1 worm cellular context compared by ENCODE assay signal in the genomic region with DNA sequence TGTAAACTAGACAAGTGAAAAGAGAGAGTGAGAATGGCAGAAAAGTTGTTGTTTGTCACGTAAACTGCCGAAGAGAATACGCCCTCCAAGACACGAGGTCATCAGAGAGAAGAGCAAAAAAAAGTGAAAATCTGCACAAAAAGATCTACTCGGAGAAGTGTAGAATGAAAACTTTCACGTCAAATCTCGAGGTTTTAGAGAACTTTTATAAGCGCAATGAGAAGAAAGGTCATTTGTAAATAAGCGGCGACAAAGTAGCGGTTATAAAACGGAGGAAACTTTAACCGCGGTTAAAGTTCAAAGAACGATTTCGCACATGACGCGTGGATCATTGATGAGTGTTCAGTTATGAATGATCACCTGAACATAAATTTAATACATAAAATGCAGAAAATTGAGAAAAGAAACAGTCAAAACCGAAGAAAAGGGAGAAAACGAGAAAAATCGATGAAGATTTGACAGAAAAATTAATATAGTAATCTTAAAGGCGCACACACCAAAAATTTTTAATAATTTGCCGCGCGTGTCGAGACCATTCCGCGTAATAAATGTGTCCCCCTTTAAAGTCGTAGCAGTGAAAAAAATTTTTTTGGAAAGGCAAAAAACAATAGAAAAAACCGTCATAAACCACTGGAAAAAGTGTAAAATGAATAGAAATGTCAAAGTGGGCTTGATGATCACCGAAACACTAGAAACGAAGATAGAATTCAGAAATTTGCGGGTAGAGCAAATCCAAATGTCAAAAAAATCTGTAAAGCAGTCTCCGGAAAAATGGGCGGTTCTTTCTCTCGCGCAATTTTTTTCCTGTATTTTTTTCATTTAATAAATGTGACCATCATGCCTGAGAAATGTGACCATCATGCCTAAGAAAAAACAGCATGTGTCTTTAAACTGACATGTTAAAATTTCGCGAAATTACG.
A peak's percentile ranks its signal among the peaks of the same experiment; 100 is the strongest.
TF ChIP-seq lines count a peak whose summit lies in the region.

No protein-coding gene starts in this region.

TF ChIP-seq in whole organism, L1 larva, 84 proteins besides CTCF, POLR2A, EP300 and RAD21 (continued from another document):
- TF ChIP-seq ceh-8 (GFP tag; optimal IDR thresholded peaks at IDR 0.05; lab: Kevin White, UChicago) (no peak), xbp-1 (tag; optimal IDR thresholded peaks at IDR 0.05; lab: Kevin White, UChicago) (no peak), mdl-1 (tag; optimal IDR thresholded peaks at IDR 0.05; lab: Kevin White, UChicago) (peak in 1 of 2 experiments; percentile 80), irx-1 (tag; optimal IDR thresholded peaks at IDR 0.05; lab: Kevin White, UChicago) (peak; percentile 6), hpl-2 (GFP tag; optimal IDR thresholded peaks at IDR 0.05; lab: Kevin White, UChicago) (no peak), lsy-2 (tag; optimal IDR thresholded peaks at IDR 0.05; lab: Kevin White, UChicago) (peak; percentile 8 to 33)
TF ChIP-seq in whole organism, L1 larva: peak in this region for 26.
